Fruit fly (Drosophila melanogaster): Measurements from ENCODE around the gene CG13877.

- TF ChIP-seq pan (optimal IDR thresholded peaks at IDR 0.05) (no peak), CG8478 (optimal IDR thresholded peaks at IDR 0.05) (no peak), usp (GFP tag; optimal IDR thresholded peaks at IDR 0.05) (no peak), Dll (optimal IDR thresholded peaks at IDR 0.05) (no peak), psq (optimal IDR thresholded peaks at IDR 0.05) (no peak), EcR (GFP tag; optimal IDR thresholded peaks at IDR 0.05) (no peak)
Observed at dm6 chr3L:199754-200596, 17.9 kb upstream of the CG13877 start, which contains the start of the genes rno and mri.
